Fruit fly (Drosophila melanogaster): Measurements from ENCODE around the gene Pgam5.

Gene Pgam5

dm6 chrX:1907727-1908264 is 34.4 kb upstream of the Pgam5 start, which contains the start of gene mip130 (continued):
- TF ChIP-seq E2f2 (GFP tag; IDR thresholded peaks at IDR 0.05) (peak; percentile 47; the same call in 1 of the 2 replicates), D (optimal IDR thresholded peaks at IDR 0.05) (no peak), D (GFP tag; optimal IDR thresholded peaks at IDR 0.05) (no peak), Sry-δ (GFP tag; optimal IDR thresholded peaks at IDR 0.05) (peak; percentile 89)

dm6 chrX:1903968-1904367 is 30.6 kb upstream of the Pgam5 start:
- TF ChIP-seq D (optimal IDR thresholded peaks at IDR 0.05) (no peak), D (GFP tag; optimal IDR thresholded peaks at IDR 0.05) (no peak), mirr (GFP tag; optimal IDR thresholded peaks at IDR 0.05) (no peak), gro (GFP tag; optimal IDR thresholded peaks at IDR 0.05) (no peak), CG2129 (GFP tag; IDR thresholded peaks at IDR 0.05; ENCODE audit: partially characterized antibody) (no peak), CHES-1-like (GFP tag; optimal IDR thresholded peaks at IDR 0.05) (no peak)

- no peak for TF ChIP-seq H15 (GFP tag; IDR thresholded peaks at IDR 0.05)
- TF ChIP-seq ssp (GFP tag; IDR thresholded peaks at IDR 0.05) = no peak
These were observed 29.7 kb upstream of the Pgam5 start, which contains the start of gene CG32801 for dm6 chrX:1903077-1903476. CG32801 (minus strand) TSS chrX:1903177.

dm6 chrX:1901605-1902136 is 28.3 kb upstream of the Pgam5 start, which contains the start of gene Ldaf1:
Ldaf1 (minus strand) TSS chrX:1901911.
- peak; percentile 26; the same call in 1 of the 3 replicates for TF ChIP-seq zfh1 (GFP tag; IDR thresholded peaks at IDR 0.05)
- TF ChIP-seq Med (GFP tag) = peak; percentile 64
- TF ChIP-seq CG14050 (GFP tag; IDR thresholded peaks at IDR 0.05) = no peak
- peak; percentile 55 for TF ChIP-seq Myb (GFP tag; optimal IDR thresholded peaks at IDR 0.05)
- TF ChIP-seq nerfin-2 (GFP tag; IDR thresholded peaks at IDR 0.05; ENCODE audit: partially characterized antibody) = no peak
- no peak for TF ChIP-seq CG4730 (GFP tag; IDR thresholded peaks at IDR 0.05)
- no peak for TF ChIP-seq CG30431 (GFP tag; optimal IDR thresholded peaks at IDR 0.05)
- peak; percentile 22 for TF ChIP-seq BEAF-32 (GFP tag; optimal IDR thresholded peaks at IDR 0.05)
- TF ChIP-seq CG13624 (GFP tag; optimal IDR thresholded peaks at IDR 0.05) = no peak
- TF ChIP-seq slp2 (GFP tag; optimal IDR thresholded peaks at IDR 0.05) = no peak
- TF ChIP-seq sens (GFP tag) = peak; percentile 69
- TF ChIP-seq CG11398 (GFP tag; optimal IDR thresholded peaks at IDR 0.05) = no peak
- no peak for TF ChIP-seq Xrp1 (GFP tag; IDR thresholded peaks at IDR 0.05)
- no peak for TF ChIP-seq CG15073 (GFP tag; optimal IDR thresholded peaks at IDR 0.05)
- TF ChIP-seq phol (tag; optimal IDR thresholded peaks at IDR 0.05) = peak; percentile 5
- no peak for TF ChIP-seq CG2712 (tag; optimal IDR thresholded peaks at IDR 0.05)
- no peak for TF ChIP-seq lmd (GFP tag; IDR thresholded peaks at IDR 0.05)
- TF ChIP-seq CG10565 (GFP tag; optimal IDR thresholded peaks at IDR 0.05) = no peak
- peak; percentile 21 for TF ChIP-seq CG1603 (tag; optimal IDR thresholded peaks at IDR 0.05)
- peak; percentile 2 for TF ChIP-seq CG34376 (GFP tag; optimal IDR thresholded peaks at IDR 0.05)
- peak; percentile 2 for TF ChIP-seq CG8924 (tag; optimal IDR thresholded peaks at IDR 0.05)
- peak; percentile 19 for TF ChIP-seq B-H2 (GFP tag; optimal IDR thresholded peaks at IDR 0.05)
- TF ChIP-seq Dek (tag; optimal IDR thresholded peaks at IDR 0.05) = no peak
- no peak for TF ChIP-seq CG7745 (tag; optimal IDR thresholded peaks at IDR 0.05)
- TF ChIP-seq pfk (GFP tag; optimal IDR thresholded peaks at IDR 0.05) = no peak
- TF ChIP-seq CG16863 (GFP tag; optimal IDR thresholded peaks at IDR 0.05) = no peak
- TF ChIP-seq CG13424 (tag; optimal IDR thresholded peaks at IDR 0.05) = peak; percentile 5
- no peak for TF ChIP-seq CG7556 (GFP tag; optimal IDR thresholded peaks at IDR 0.05)
- no peak for TF ChIP-seq Atf-2 (GFP tag; optimal IDR thresholded peaks at IDR 0.05)
- TF ChIP-seq CG10267 (tag; optimal IDR thresholded peaks at IDR 0.05) = no peak
- no peak for TF ChIP-seq CG18476 (GFP tag; optimal IDR thresholded peaks at IDR 0.05)
- no peak for TF ChIP-seq Eip74EF (GFP tag; optimal IDR thresholded peaks at IDR 0.05)
- TF ChIP-seq Sry-δ (GFP tag; optimal IDR thresholded peaks at IDR 0.05) = peak; percentile 5
- TF ChIP-seq ato (GFP tag; IDR thresholded peaks at IDR 0.05; ENCODE audit: partially characterized antibody) = no peak
- no peak for TF ChIP-seq Gug (GFP tag; IDR thresholded peaks at IDR 0.05)

All from whole organism, embryonic.